Worm (Caenorhabditis elegans) whole organism, L2 larva: ENCODE results near the gene col-135.

Source experiments
- F13H6.1 ChIP-seq: sonication (generic microtip); optimal IDR thresholded peaks from 2 replicates; lab custom pipeline; 2016; ENCODE audit warnings: missing genetic modification characterization, missing compliant biosample characterization
- R02D3.7 ChIP-seq: fragments of 150-350 bp; optimal IDR thresholded peaks from 2 replicates; lab custom pipeline; 2014; ENCODE audit warnings: missing biosample characterization, missing genetic modification characterization
- Y55F3AM.14 ChIP-seq: fragments of 200-800 bp; sonication (Bioruptor generic); optimal IDR thresholded peaks from 2 replicates; lab custom pipeline; 2018; ENCODE audit warnings: mild to moderate bottlenecking, missing genetic modification characterization, missing compliant biosample characterization
- alr-1 ChIP-seq: fragments of 150-350 bp; optimal IDR thresholded peaks from 2 replicates; lab custom pipeline; 2014; ENCODE audit warnings: missing biosample characterization, missing genetic modification characterization
- ama-1 ChIP-seq: fragments of 150-350 bp; optimal IDR thresholded peaks from 2 replicates; lab custom pipeline; 2018; ENCODE audit warnings: inconsistent platforms
- blmp-1 ChIP-seq: sonication (generic microtip); optimal IDR thresholded peaks from 2 replicates; lab custom pipeline; 2017; ENCODE audit warnings: missing genetic modification characterization, mild to moderate bottlenecking, missing compliant biosample characterization, antibody characterized with exemption, moderate library complexity; ENCODE audit not compliant: insufficient read depth
- ceh-16 ChIP-seq: fragments of 150-350 bp; optimal IDR thresholded peaks from 2 replicates; lab custom pipeline; 2014; ENCODE audit warnings: missing biosample characterization, missing genetic modification characterization
- crh-2 ChIP-seq: sonication (generic microtip); optimal IDR thresholded peaks from 2 replicates; lab custom pipeline; 2017; ENCODE audit warnings: missing biosample characterization, missing genetic modification characterization
- egl-27 ChIP-seq: sonication (generic microtip); optimal IDR thresholded peaks from 3 replicates; lab custom pipeline; 2017; ENCODE audit warnings: missing biosample characterization, missing genetic modification reagents, missing genetic modification characterization
- elt-3 ChIP-seq: sonication (generic microtip); optimal IDR thresholded peaks from 2 replicates; lab custom pipeline; 2017; ENCODE audit warnings: missing biosample characterization, missing genetic modification characterization
- fos-1 ChIP-seq: fragments of 150-350 bp; optimal IDR thresholded peaks from 2 replicates; lab custom pipeline; 2014; ENCODE audit warnings: missing biosample characterization, missing genetic modification characterization
- lin-13 ChIP-seq: fragments of 150-350 bp; optimal IDR thresholded peaks from 2 replicates; lab custom pipeline; 2014; ENCODE audit warnings: missing biosample characterization, missing genetic modification reagents, missing genetic modification characterization
- lsy-2 ChIP-seq, 2 experiments: fragments of 150-350 bp in 1 of 2; sonication (generic microtip) in 1 of 2; optimal IDR thresholded peaks; 2 replicates each; lab custom pipeline; 2014 to 2017; ENCODE audit warnings: missing biosample characterization in 2 of 2, missing genetic modification characterization in 2 of 2
- mab-5 ChIP-seq: fragments of 150-350 bp; optimal IDR thresholded peaks from 2 replicates; lab custom pipeline; 2014; ENCODE audit warnings: missing biosample characterization, missing genetic modification characterization
- mdl-1 ChIP-seq, 2 experiments: fragments of 150-350 bp in 1 of 2; sonication (generic microtip) in 1 of 2; optimal IDR thresholded peaks; 2 replicates each; lab custom pipeline; 2017; ENCODE audit warnings: missing biosample characterization in 2 of 2, missing genetic modification characterization in 2 of 2
- nhr-10 ChIP-seq: sonication (generic microtip); optimal IDR thresholded peaks from 2 replicates; lab custom pipeline; 2017; ENCODE audit warnings: missing biosample characterization, missing genetic modification characterization
- nhr-11 ChIP-seq: fragments of 150-350 bp; optimal IDR thresholded peaks from 2 replicates; lab custom pipeline; 2014; ENCODE audit warnings: missing biosample characterization, missing genetic modification characterization
- nhr-129 ChIP-seq: fragments of 150-350 bp; optimal IDR thresholded peaks from 2 replicates; lab custom pipeline; 2014; ENCODE audit warnings: missing biosample characterization, missing genetic modification characterization
- nhr-21 ChIP-seq: fragments of 150-350 bp; optimal IDR thresholded peaks from 2 replicates; lab custom pipeline; 2014; ENCODE audit warnings: missing biosample characterization, missing genetic modification characterization
- nhr-237 ChIP-seq: fragments of 150-350 bp; optimal IDR thresholded peaks from 2 replicates; lab custom pipeline; 2014; ENCODE audit warnings: missing biosample characterization, missing genetic modification characterization
- nhr-25 ChIP-seq: fragments of 150-350 bp; sonication (generic microtip); optimal IDR thresholded peaks from 3 replicates; lab custom pipeline; 2014; ENCODE audit warnings: missing biosample characterization, missing genetic modification characterization
- nhr-6 ChIP-seq: fragments of 150-350 bp; optimal IDR thresholded peaks from 2 replicates; lab custom pipeline; 2014; ENCODE audit warnings: missing biosample characterization, missing genetic modification characterization
- nhr-77 ChIP-seq: fragments of 150-350 bp; optimal IDR thresholded peaks from 2 replicates; lab custom pipeline; 2014; ENCODE audit warnings: missing biosample characterization, missing genetic modification characterization
- sem-4 ChIP-seq: fragments of 150-350 bp; optimal IDR thresholded peaks from 2 replicates; lab custom pipeline; 2014; ENCODE audit warnings: missing biosample characterization, missing genetic modification reagents, missing genetic modification characterization
- sma-9 ChIP-seq, 2 experiments: fragments of 150-350 bp in 1 of 2; sonication (generic microtip) in 1 of 2; optimal IDR thresholded peaks; 2 replicates each; lab custom pipeline; 2014 to 2016; ENCODE audit warnings: missing genetic modification characterization in 2 of 2, mild to moderate bottlenecking in 1 of 2, missing biosample characterization in 1 of 2, missing compliant biosample characterization in 1 of 2, missing genetic modification reagents in 1 of 2, moderate library complexity in 1 of 2
- unc-55 ChIP-seq: fragments of 150-350 bp; sonication (generic microtip); optimal IDR thresholded peaks from 3 replicates; lab custom pipeline; 2014; ENCODE audit warnings: missing biosample characterization, missing genetic modification reagents, missing genetic modification characterization
- unc-62 ChIP-seq: fragments of 150-350 bp; optimal IDR thresholded peaks from 2 replicates; lab custom pipeline; 2014; ENCODE audit warnings: missing biosample characterization, missing genetic modification reagents, missing genetic modification characterization
- zag-1 ChIP-seq: fragments of 150-350 bp; optimal IDR thresholded peaks from 2 replicates; lab custom pipeline; 2014; ENCODE audit warnings: missing biosample characterization, missing genetic modification characterization
- ztf-1 ChIP-seq: fragments of 200-800 bp; sonication (Bioruptor generic); conservative IDR thresholded peaks from 2 replicates; pipeline ENCODE4 v1.3.6; 2022; ENCODE audit warnings: missing genetic modification characterization, missing compliant biosample characterization
- ztf-11 ChIP-seq: sonication (generic microtip); optimal IDR thresholded peaks from 2 replicates; lab custom pipeline; 2017; ENCODE audit warnings: missing biosample characterization, missing genetic modification characterization

The col-135 gene

ce11 chrIV:15131697-15132096 is at the start of gene col-135:
Gene col-135 (minus strand): TSS chrIV:15131797.
- TF ChIP-seq ztf-1 (GFP tag; lab: Robert Waterston, UW) (no peak), nhr-11 (no peak), egl-27 (tag; lab: Kevin White, UChicago) (no peak), mdl-1 (tag; optimal IDR thresholded peaks at IDR 0.05; lab: Kevin White, UChicago) (no peak), nhr-21 (tag; lab: Kevin White, UChicago) (no peak), F13H6.1 (tag; lab: Kevin White, UChicago) (no peak), nhr-25 (tag; lab: Kevin White, UChicago) (no peak), ztf-11 (no peak), nhr-129 (tag; lab: Kevin White, UChicago) (no peak), mab-5 (tag; lab: Kevin White, UChicago) (no peak), sem-4 (no peak), nhr-77 (no peak), Y55F3AM.14 (GFP tag; lab: Kevin White, UChicago) (no peak), nhr-237 (tag; lab: Kevin White, UChicago) (no peak), unc-62 (GFP tag; lab: Kevin White, UChicago) (no peak), elt-3 (tag; lab: Kevin White, UChicago) (no peak), nhr-6 (tag; lab: Kevin White, UChicago) (no peak)

DNA sequence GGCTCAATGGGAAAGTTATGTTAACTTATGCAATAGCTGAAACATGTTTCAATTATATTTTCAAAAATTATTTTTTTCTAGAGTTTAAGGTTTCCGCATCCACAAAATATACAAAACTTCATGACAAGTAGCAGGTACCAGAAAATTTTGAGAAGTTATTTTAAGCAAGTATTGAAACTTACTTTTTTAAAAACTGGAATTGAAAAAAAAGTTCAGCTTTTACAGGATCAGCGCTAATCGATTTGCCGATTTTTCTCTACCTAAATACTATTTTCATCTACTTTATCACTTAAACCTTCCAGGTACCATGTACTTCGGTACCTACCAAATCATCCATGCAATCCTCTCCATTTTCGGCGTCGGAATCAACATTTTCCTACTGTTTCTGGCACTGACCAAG is 48.0 kb upstream of the col-135 start, which contains the start of gene srd-23:
srd-23 (plus strand) TSS at position 301 of the 400 bp plus-strand sequence.
- TF ChIP-seq unc-55 (GFP tag; lab: Kevin White, UChicago), result no peak
- no peak for TF ChIP-seq alr-1 (tag; lab: Kevin White, UChicago)
- no peak for TF ChIP-seq lin-13 (GFP tag; lab: Kevin White, UChicago)
- no peak for TF ChIP-seq unc-62 (GFP tag; lab: Kevin White, UChicago)
- TF ChIP-seq nhr-10, result no peak
- no peak for TF ChIP-seq sma-9 (GFP tag; optimal IDR thresholded peaks at IDR 0.05; lab: Kevin White, UChicago)
- TF ChIP-seq sma-9 (tag; optimal IDR thresholded peaks at IDR 0.05; lab: Kevin White, UChicago), result no peak
- TF ChIP-seq, all 48 proteins: peak for 0

DNA sequence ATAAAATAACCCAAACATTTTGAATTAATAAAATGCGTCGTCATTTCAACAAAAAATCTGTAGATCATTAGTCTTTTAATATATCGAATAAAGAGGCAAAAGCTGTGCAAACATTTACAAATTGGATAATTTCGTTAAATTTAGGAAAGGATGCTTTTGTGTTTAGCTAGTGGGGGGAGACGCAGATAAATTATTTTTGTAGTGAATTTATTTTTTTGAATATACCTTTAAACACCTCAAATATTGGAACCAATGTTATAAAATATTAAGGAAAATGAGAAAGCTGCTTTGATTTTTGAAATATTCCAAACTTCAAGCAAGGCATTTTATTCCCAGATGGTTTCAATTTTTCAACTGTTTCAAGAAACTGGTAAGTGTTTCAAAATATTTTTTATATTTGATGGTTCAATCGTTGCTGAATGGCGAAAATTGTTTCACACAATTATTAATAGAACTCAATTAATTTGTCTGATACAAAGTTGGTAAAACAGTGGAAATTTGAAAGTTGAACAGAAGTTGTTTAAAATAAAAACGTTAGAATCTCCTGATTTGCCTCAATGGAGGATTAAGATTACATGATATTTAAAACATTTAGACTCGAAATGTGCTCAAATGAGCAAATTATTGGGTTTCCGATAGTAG is 44.0 kb upstream of the col-135 start, which contains the start of gene Y40H7A.4:
Y40H7A.4 (minus strand) TSS at position 51 of the 642 bp plus-strand sequence.
- TF ChIP-seq nhr-11 (no peak), lsy-2 (tag; optimal IDR thresholded peaks at IDR 0.05; lab: Kevin White, UChicago) (no peak), nhr-129 (tag; lab: Kevin White, UChicago) (no peak), ztf-1 (GFP tag; lab: Robert Waterston, UW) (no peak), ceh-16 (tag; lab: Kevin White, UChicago) (no peak), zag-1 (tag; lab: Kevin White, UChicago) (no peak), sem-4 (no peak), R02D3.7 (no peak)

DNA sequence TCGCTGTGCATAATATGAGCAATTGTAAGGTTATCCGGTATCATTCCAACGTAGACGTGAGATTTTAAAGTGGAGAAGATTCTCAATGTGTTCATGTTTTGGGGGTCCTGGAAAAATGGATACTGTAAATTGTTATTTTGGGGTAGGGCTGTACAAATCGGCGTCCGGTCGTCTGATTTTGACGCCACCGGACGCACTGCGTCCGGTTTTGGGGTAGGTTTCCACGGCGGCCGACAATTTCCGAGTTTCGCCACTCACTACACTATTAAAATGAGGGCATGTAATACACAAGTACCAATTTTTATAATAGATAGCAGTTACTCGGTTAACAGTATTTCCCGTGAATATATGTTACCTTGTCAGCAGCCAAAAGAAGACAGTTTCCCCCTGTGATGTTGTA is 36.8 kb upstream of the col-135 start:
- TF ChIP-seq sma-9 (GFP tag; optimal IDR thresholded peaks at IDR 0.05; lab: Kevin White, UChicago) (no peak), sma-9 (tag; optimal IDR thresholded peaks at IDR 0.05; lab: Kevin White, UChicago) (no peak), zag-1 (tag; lab: Kevin White, UChicago) (no peak), sem-4 (no peak), nhr-25 (tag; lab: Kevin White, UChicago) (no peak), nhr-11 (no peak), nhr-237 (tag; lab: Kevin White, UChicago) (no peak), crh-2 (tag; lab: Kevin White, UChicago) (no peak), nhr-10 (no peak), ztf-1 (GFP tag; lab: Robert Waterston, UW) (no peak), unc-55 (GFP tag; lab: Kevin White, UChicago) (no peak), R02D3.7 (no peak), lin-13 (GFP tag; lab: Kevin White, UChicago) (no peak), ama-1 (no peak), blmp-1 (tag; lab: Kevin White, UChicago) (no peak), Y55F3AM.14 (GFP tag; lab: Kevin White, UChicago) (no peak), fos-1 (tag; lab: Kevin White, UChicago) (no peak)

DNA sequence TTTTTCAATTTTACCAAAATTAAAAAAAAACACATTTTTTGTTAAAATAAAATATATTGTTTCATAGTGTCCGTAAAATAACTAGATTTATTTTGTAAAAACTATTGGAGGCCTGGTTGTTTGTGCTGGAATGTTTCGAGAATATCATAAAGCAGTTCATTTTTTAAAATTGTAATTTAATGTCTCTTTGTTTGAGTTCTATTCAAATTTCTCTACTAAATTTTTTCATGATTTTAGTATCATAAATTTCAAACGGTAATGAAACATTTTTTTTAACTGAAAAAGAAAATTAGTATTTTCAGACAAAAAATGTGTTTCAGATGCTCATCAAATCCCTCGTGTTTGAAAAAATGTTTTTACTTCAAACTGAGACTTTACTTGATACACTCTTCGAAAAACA is 34.0 kb upstream of the col-135 start:
- TF ChIP-seq nhr-77, result no peak
- TF ChIP-seq, all 48 proteins: peak for 0
